Worm (Caenorhabditis elegans) whole organism, midembryonic: ENCODE data around the gene C48D1.5.

ENCODE experiments used
- T22C8.4 ChIP-seq: fragments of 200-800 bp; sonication (Bioruptor generic); IDR thresholded peaks from 2 replicates; pipeline ENCODE4 v1.3.6; 2022; ENCODE audit warnings: missing genetic modification characterization, missing compliant biosample characterization
- cog-1 ChIP-seq: sonication (generic microtip); optimal IDR thresholded peaks from 2 replicates; lab custom pipeline; 2016; ENCODE audit warnings: missing genetic modification characterization, missing compliant biosample characterization
- flt-1 ChIP-seq: fragments of 200-800 bp; sonication (Bioruptor generic); IDR thresholded peaks from 2 replicates; pipeline ENCODE4 v1.3.6; 2022; ENCODE audit warnings: missing genetic modification characterization, missing compliant biosample characterization
- klf-2 ChIP-seq: fragments of 200-800 bp; sonication (Bioruptor generic); conservative IDR thresholded peaks from 2 replicates; pipeline ENCODE4 v1.3.6; 2022; ENCODE audit warnings: missing genetic modification reagents, missing genetic modification characterization, missing compliant biosample characterization
- med-1 ChIP-seq: sonication (generic microtip); optimal IDR thresholded peaks from 2 replicates; lab custom pipeline; 2017; ENCODE audit warnings: missing genetic modification characterization, mild to moderate bottlenecking, missing compliant biosample characterization, antibody characterized with exemption, missing genetic modification reagents; ENCODE audit not compliant: insufficient read depth
- ref-1 ChIP-seq: fragments of 200-800 bp; sonication (Bioruptor generic); conservative IDR thresholded peaks from 2 replicates; pipeline ENCODE4 v1.3.6; 2022; ENCODE audit warnings: missing genetic modification reagents, missing genetic modification characterization, missing compliant biosample characterization
- tab-1 ChIP-seq: fragments of 200-800 bp; sonication (Bioruptor generic); IDR thresholded peaks from 2 replicates; pipeline ENCODE4 v1.3.6; 2022; ENCODE audit warnings: missing genetic modification characterization, missing compliant biosample characterization
- ztf-23 ChIP-seq: fragments of 200-800 bp; sonication (Bioruptor generic); IDR thresholded peaks from 2 replicates; pipeline ENCODE4 v1.3.6; 2022; ENCODE audit warnings: missing genetic modification reagents, missing genetic modification characterization, missing compliant biosample characterization
- ztf-29 ChIP-seq: fragments of 200-800 bp; sonication (Bioruptor generic); IDR thresholded peaks from 2 replicates; pipeline ENCODE4 v1.3.6; 2022; ENCODE audit warnings: missing genetic modification reagents, missing genetic modification characterization, missing compliant biosample characterization

DNA sequence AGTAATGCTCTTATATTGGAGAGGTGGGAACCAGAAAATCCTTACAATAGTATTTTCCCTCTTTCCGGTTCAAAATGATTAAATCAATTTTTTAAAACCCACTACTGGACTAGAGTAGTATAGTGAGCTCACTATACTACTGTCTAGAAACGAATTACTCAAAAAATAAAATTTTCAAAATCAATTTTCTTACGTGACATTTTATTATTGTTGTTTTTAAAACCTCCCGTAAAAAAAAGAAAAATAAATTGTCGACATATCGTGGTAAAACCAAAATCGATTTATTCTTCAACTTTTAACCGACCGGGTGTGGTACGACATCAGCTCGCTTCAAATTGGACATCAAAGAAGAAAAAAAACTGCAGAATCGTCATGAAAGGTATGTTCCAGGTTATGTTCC is 32.3 kb upstream of the C48D1.5 start, which contains the start of gene F58D2.2:
- TF ChIP-seq ztf-23 (no peak), klf-2 (GFP tag; lab: Robert Waterston, UW) (no peak), med-1 (no peak), T22C8.4 (GFP tag; lab: Robert Waterston, UW) (no peak), tab-1 (GFP tag; lab: Robert Waterston, UW) (no peak), flt-1 (GFP tag; lab: Robert Waterston, UW) (no peak), cog-1 (no peak), ztf-29 (GFP tag; lab: Robert Waterston, UW) (no peak), ref-1 (GFP tag; lab: Robert Waterston, UW) (no peak)
